Fruit fly (Drosophila melanogaster): ENCODE data around the gene IntS11.

DNA sequence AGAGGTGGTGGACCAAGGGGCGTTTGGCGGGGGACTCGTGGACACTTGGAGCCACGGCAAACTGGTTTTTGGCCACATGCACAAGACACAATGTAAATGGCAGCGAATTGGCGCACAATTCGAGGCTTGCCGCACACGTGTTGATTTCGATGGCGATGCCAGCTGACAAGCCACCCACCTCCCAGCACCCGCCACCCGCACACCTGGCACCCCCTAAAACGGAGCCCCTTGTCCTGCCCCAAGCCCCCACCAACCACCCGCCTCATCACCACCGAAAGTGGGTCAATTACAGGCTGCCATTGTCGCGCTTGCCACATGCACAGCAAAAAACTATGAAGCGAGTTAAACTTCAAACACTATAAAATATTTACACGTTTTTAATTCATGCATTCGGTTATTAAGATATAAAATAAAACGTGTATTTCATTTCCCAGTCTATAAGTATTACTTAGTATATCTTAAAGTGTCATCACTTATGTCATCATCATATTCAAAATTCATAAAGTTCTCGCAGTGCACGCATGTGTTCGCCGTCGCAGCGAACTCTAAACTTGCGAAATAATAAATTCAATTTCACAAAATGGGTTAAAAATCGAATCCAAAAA lies 13.1 kb downstream of the IntS11 start:
- no peak for TF ChIP-seq CG11617 (GFP tag; optimal IDR thresholded peaks at IDR 0.05)
- no peak for TF ChIP-seq CG5204 (GFP tag; optimal IDR thresholded peaks at IDR 0.05)
- no peak for TF ChIP-seq tj (GFP tag; optimal IDR thresholded peaks at IDR 0.05)
